Worm (Caenorhabditis elegans) whole organism, L4 larva: ENCODE data around the gene Y51A2D.21.

Experiments used
- R02D3.7 ChIP-seq: fragments of 150-350 bp; sonication (generic microtip); optimal IDR thresholded peaks from 3 replicates; lab custom pipeline; 2014; ENCODE audit warnings: missing biosample characterization, missing genetic modification characterization
- Y105C5A.15 ChIP-seq: fragments of 200-800 bp; sonication (Bioruptor generic); IDR thresholded peaks from 2 replicates; pipeline ENCODE4 v1.3.6; 2022; ENCODE audit warnings: missing genetic modification characterization, missing compliant biosample characterization
- Y48G9A.11 ChIP-seq: fragments of 200-800 bp; sonication (Bioruptor generic); IDR thresholded peaks from 2 replicates; pipeline ENCODE4 v1.3.6; 2022; ENCODE audit warnings: missing genetic modification reagents, missing genetic modification characterization, missing compliant biosample characterization
- Y5F2A.4 ChIP-seq: fragments of 200-800 bp; sonication (Bioruptor generic); optimal IDR thresholded peaks from 2 replicates; lab custom pipeline; 2018; ENCODE audit warnings: mild to moderate bottlenecking, missing genetic modification characterization, missing compliant biosample characterization
- Y75B8A.6 ChIP-seq: fragments of 200-800 bp; sonication (Bioruptor generic); IDR thresholded peaks from 2 replicates; pipeline ENCODE4 v1.3.6; 2022; ENCODE audit warnings: missing genetic modification reagents, missing genetic modification characterization, missing compliant biosample characterization
- aha-1 ChIP-seq: fragments of 150-350 bp; peaks from one replicate; lab custom pipeline; 2014; ENCODE audit warnings: missing biosample characterization, missing genetic modification characterization
- ama-1 ChIP-seq: fragments of 150-350 bp; optimal IDR thresholded peaks from 2 replicates; lab custom pipeline; 2014; ENCODE audit warnings: inconsistent platforms, mixed read lengths
- arid-1 ChIP-seq: fragments of 200-800 bp; sonication (Bioruptor generic); conservative IDR thresholded peaks from 2 replicates; pipeline ENCODE4 v1.3.6; 2022; ENCODE audit warnings: missing genetic modification reagents, missing genetic modification characterization, missing compliant biosample characterization
- attf-4 ChIP-seq: sonication (generic microtip); optimal IDR thresholded peaks from 3 replicates; lab custom pipeline; 2017; ENCODE audit warnings: missing biosample characterization, missing genetic modification characterization
- ceh-20 ChIP-seq: fragments of 200-800 bp; sonication (Bioruptor generic); IDR thresholded peaks from 2 replicates; pipeline ENCODE4 v1.3.6; 2022; ENCODE audit warnings: missing genetic modification reagents, missing genetic modification characterization, missing compliant biosample characterization
- ceh-28 ChIP-seq: fragments of 150-350 bp; optimal IDR thresholded peaks from 2 replicates; lab custom pipeline; 2014; ENCODE audit warnings: missing biosample characterization, missing genetic modification reagents, missing genetic modification characterization
- ceh-44 ChIP-seq: fragments of 200-800 bp; sonication (Bioruptor generic); IDR thresholded peaks from 2 replicates; pipeline ENCODE4 v1.3.6; 2022; ENCODE audit warnings: missing genetic modification reagents, missing genetic modification characterization, missing compliant biosample characterization
- daf-16 ChIP-seq, 3 experiments: sonication (generic microtip); optimal IDR thresholded peaks; 2 replicates each; lab custom pipeline; 2016 to 2017; ENCODE audit warnings: missing genetic modification characterization in 3 of 3, missing genetic modification reagents in 3 of 3, mild to moderate bottlenecking in 2 of 3, missing compliant biosample characterization in 2 of 3, missing biosample characterization in 1 of 3, moderate library complexity in 1 of 3
- daf-8 ChIP-seq: fragments of 200-800 bp; sonication (Bioruptor generic); IDR thresholded peaks from 2 replicates; pipeline ENCODE4 v1.3.6; 2022; ENCODE audit warnings: missing genetic modification characterization, missing compliant biosample characterization
- dmd-8 ChIP-seq: fragments of 200-800 bp; sonication (Bioruptor generic); IDR thresholded peaks from 2 replicates; pipeline ENCODE4 v1.3.6; 2022; ENCODE audit warnings: missing genetic modification characterization, missing compliant biosample characterization
- dpl-1 ChIP-seq: fragments of 150-350 bp; optimal IDR thresholded peaks from 2 replicates; lab custom pipeline; 2014; ENCODE audit warnings: missing biosample characterization, missing genetic modification reagents, missing genetic modification characterization
- duxl-1 ChIP-seq: sonication (generic microtip); optimal IDR thresholded peaks from 2 replicates; lab custom pipeline; 2016; ENCODE audit warnings: mild to moderate bottlenecking, missing genetic modification characterization, moderate library complexity, missing compliant biosample characterization; ENCODE audit not compliant: poor library complexity
- dve-1 ChIP-seq: sonication (generic microtip); optimal IDR thresholded peaks from 2 replicates; lab custom pipeline; 2017; ENCODE audit warnings: antibody characterized with exemption, mild to moderate bottlenecking, missing genetic modification characterization, missing compliant biosample characterization; ENCODE audit not compliant: insufficient read depth
- hif-1 ChIP-seq, 2 experiments: sonication (generic microtip); optimal IDR thresholded peaks; 2 replicates each; lab custom pipeline; 2016 to 2017; ENCODE audit warnings: missing compliant biosample characterization in 2 of 2, missing genetic modification characterization in 2 of 2, missing genetic modification reagents in 2 of 2, missing genotype in 2 of 2, mild to moderate bottlenecking in 1 of 2
- hlh-11 ChIP-seq: fragments of 200-800 bp; sonication (Bioruptor generic); optimal IDR thresholded peaks from 2 replicates; lab custom pipeline; 2018; ENCODE audit warnings: mild to moderate bottlenecking, missing genetic modification characterization, missing compliant biosample characterization
- hlh-30 ChIP-seq: sonication (generic microtip); optimal IDR thresholded peaks from 2 replicates; lab custom pipeline; 2017; ENCODE audit warnings: antibody characterized with exemption, mild to moderate bottlenecking, missing genetic modification characterization, missing compliant biosample characterization; ENCODE audit not compliant: insufficient read depth
- lin-13 ChIP-seq: fragments of 150-350 bp; optimal IDR thresholded peaks from 2 replicates; lab custom pipeline; 2014; ENCODE audit warnings: missing biosample characterization, missing genetic modification reagents, missing genetic modification characterization
- lin-38 ChIP-seq: fragments of 200-800 bp; sonication (Bioruptor generic); IDR thresholded peaks from 2 replicates; pipeline ENCODE4 v1.3.6; 2022; ENCODE audit warnings: missing genetic modification reagents, missing genetic modification characterization, missing compliant biosample characterization
- lsy-2 ChIP-seq, 2 experiments: fragments of 150-350 bp in 1 of 2; sonication (generic microtip) in 1 of 2; optimal IDR thresholded peaks; 2 replicates each; lab custom pipeline; 2014 to 2017; ENCODE audit warnings: missing biosample characterization in 2 of 2, missing genetic modification characterization in 2 of 2
- madf-5 ChIP-seq, 2 experiments: fragments of 200-800 bp; sonication (Bioruptor generic); IDR thresholded peaks; 2 replicates each; pipeline ENCODE4 v1.3.6; 2022; ENCODE audit warnings: missing compliant biosample characterization in 2 of 2, missing genetic modification characterization in 2 of 2
- mep-1 ChIP-seq: fragments of 150-350 bp; sonication (generic microtip); optimal IDR thresholded peaks from 3 replicates; lab custom pipeline; 2014; ENCODE audit warnings: missing biosample characterization, missing genetic modification characterization
- mes-2 ChIP-seq: sonication (generic microtip); optimal IDR thresholded peaks from 2 replicates; lab custom pipeline; 2016; ENCODE audit warnings: missing genotype, mild to moderate bottlenecking, missing genetic modification characterization, missing compliant biosample characterization; ENCODE audit not compliant: poor library complexity, severe bottlenecking
- nhr-10 ChIP-seq: fragments of 150-350 bp; optimal IDR thresholded peaks from 2 replicates; lab custom pipeline; 2014; ENCODE audit warnings: missing biosample characterization, missing genetic modification characterization
- nhr-11 ChIP-seq: fragments of 150-350 bp; optimal IDR thresholded peaks from 2 replicates; lab custom pipeline; 2014; ENCODE audit warnings: missing biosample characterization, missing genetic modification characterization
- nhr-237 ChIP-seq: sonication (generic microtip); optimal IDR thresholded peaks from 2 replicates; lab custom pipeline; 2017; ENCODE audit warnings: missing biosample characterization, missing genetic modification characterization
- nhr-25 ChIP-seq: sonication (generic microtip); optimal IDR thresholded peaks from 2 replicates; lab custom pipeline; 2017; ENCODE audit warnings: missing genetic modification characterization, mild to moderate bottlenecking, missing compliant biosample characterization, antibody characterized with exemption, moderate library complexity, borderline replicate concordance; ENCODE audit not compliant: insufficient read depth
- nhr-28 ChIP-seq: fragments of 150-350 bp; optimal IDR thresholded peaks from 2 replicates; lab custom pipeline; 2014; ENCODE audit warnings: missing biosample characterization, missing genetic modification characterization
- pqm-1 ChIP-seq: sonication (generic microtip); optimal IDR thresholded peaks from 2 replicates; lab custom pipeline; 2017; ENCODE audit warnings: missing biosample characterization, missing genetic modification characterization
- rbr-2 ChIP-seq: sonication (generic microtip); optimal IDR thresholded peaks from 2 replicates; lab custom pipeline; 2016; ENCODE audit warnings: missing genotype, missing genetic modification characterization, missing compliant biosample characterization
- zag-1 ChIP-seq: fragments of 150-350 bp; optimal IDR thresholded peaks from 2 replicates; lab custom pipeline; 2014; ENCODE audit warnings: missing biosample characterization, missing genetic modification characterization
- zfp-2 ChIP-seq: sonication (generic microtip); optimal IDR thresholded peaks from 2 replicates; lab custom pipeline; 2016; ENCODE audit warnings: mild to moderate bottlenecking, missing genetic modification characterization, missing compliant biosample characterization
- zfp-3 ChIP-seq: fragments of 200-800 bp; sonication (Bioruptor generic); conservative IDR thresholded peaks from 2 replicates; pipeline ENCODE4 v1.3.6; 2022; ENCODE audit warnings: missing genetic modification reagents, missing genetic modification characterization, missing compliant biosample characterization

Gene Y51A2D.21

DNA sequence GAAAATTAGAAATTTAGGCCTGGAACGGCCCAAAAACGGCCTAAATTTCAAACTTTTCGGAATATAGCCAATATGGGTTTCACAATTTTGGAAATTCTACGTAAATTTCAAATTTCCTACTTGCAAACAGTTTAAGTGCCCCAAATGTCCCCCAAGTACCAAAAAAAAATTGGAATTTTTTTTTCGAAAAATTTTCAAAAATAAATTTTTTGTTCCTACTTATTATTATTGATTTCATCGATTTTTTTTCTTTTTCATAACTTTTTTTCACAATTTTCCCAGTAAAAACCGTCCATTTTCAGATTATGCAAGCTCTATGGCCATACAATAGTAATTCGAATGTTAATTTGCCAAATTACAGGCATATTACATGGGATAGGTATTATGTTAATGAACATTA, at the start of gene Y51A2D.21:
Y51A2D.21 (plus strand) TSS at position 301 of the 400 bp plus-strand sequence.
- TF ChIP-seq nhr-10 (tag; lab: Kevin White, UChicago) (no peak), lsy-2 (tag; optimal IDR thresholded peaks at IDR 0.05; lab: Kevin White, UChicago) (no peak), ceh-28 (tag; lab: Kevin White, UChicago) (no peak), R02D3.7 (tag; lab: Kevin White, UChicago) (no peak)
- TF ChIP-seq, all 104 proteins: peak for 0

DNA sequence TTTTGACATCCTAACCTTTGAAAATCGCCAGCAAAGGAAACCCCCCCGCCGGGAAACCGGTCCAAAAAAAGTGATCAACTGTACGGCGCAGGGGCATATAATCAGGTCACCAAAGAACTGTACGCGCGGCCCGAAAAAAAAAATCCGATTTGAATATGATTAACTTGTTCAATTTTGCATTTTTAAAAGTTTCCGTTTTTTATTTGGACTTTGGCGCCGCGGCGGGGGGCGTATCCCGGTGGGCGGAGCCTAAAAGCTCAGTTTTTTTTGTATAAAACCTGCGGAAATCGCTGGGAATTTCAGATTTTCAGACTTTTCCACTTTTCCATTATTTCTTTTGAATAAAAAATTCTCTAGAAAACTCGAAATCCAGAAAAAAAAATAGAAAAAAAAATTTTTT, 47.2 kb upstream of the Y51A2D.21 start, which contains the start of gene hmit-1.2:
hmit-1.2 (plus strand) TSS at position 301 of the 400 bp plus-strand sequence.
- TF ChIP-seq pqm-1 (tag; lab: Kevin White, UChicago) (no peak), hlh-11 (tag; lab: Kevin White, UChicago) (no peak), Y105C5A.15 (no peak), nhr-237 (no peak), hlh-30 (tag; lab: Kevin White, UChicago) (no peak), zag-1 (tag; lab: Kevin White, UChicago) (no peak), arid-1 (GFP tag; lab: Robert Waterston, UW) (no peak), ama-1 (lab: Kevin White, UChicago) (no peak), Y75B8A.6 (GFP tag; lab: Robert Waterston, UW) (no peak), madf-5 (GFP tag; IDR thresholded peaks at IDR 0.05; lab: Robert Waterston, UW) (no peak), dmd-8 (no peak)

DNA sequence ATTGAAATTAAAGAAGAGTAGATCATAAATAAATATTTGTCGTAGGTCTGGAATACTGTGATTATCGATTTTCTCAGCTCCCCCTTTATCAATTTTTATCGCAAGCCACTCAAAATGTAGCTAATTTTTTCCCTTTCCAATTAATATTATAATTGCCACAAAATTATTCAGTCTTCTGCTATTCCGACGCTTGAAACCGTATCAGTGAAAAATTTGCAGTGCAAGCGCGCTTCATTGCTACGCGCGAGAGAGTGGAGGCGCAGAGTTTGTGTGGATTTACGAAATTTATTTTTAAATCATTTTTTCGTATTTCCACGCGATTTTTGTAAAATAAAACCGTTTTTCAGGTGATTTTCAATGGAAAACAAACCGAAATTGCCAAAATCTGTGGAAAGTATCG, 38.0 kb upstream of the Y51A2D.21 start, which contains the start of gene ints-5:
ints-5 (plus strand) TSS at position 348 of the 400 bp plus-strand sequence.
- TF ChIP-seq lin-13 (peak; percentile 62), dmd-8 (no peak), hif-1 (tag; optimal IDR thresholded peaks at IDR 0.05; lab: Kevin White, UChicago) (no peak), nhr-237 (no peak), lsy-2 (tag; optimal IDR thresholded peaks at IDR 0.05; lab: Kevin White, UChicago) (peak in 1 of 2 experiments; percentile 68), lin-38 (GFP tag; lab: Robert Waterston, UW) (peak; percentile 96), daf-8 (GFP tag; lab: Robert Waterston, UW) (no peak), dve-1 (tag; lab: Kevin White, UChicago) (peak; percentile 4), nhr-25 (tag; lab: Kevin White, UChicago) (no peak), nhr-28 (tag; lab: Kevin White, UChicago) (peak; percentile 32), dpl-1 (peak; percentile 55), mes-2 (peak; percentile 61), hlh-11 (tag; lab: Kevin White, UChicago) (peak; percentile 10), daf-16 (GFP tag; optimal IDR thresholded peaks at IDR 0.05; lab: Kevin White, UChicago) (no peak), daf-16 (tag; optimal IDR thresholded peaks at IDR 0.05; lab: Kevin White, UChicago) (peak; percentile 11), nhr-11 (tag; lab: Kevin White, UChicago) (no peak), hlh-30 (tag; lab: Kevin White, UChicago) (peak; percentile 12), ceh-44 (GFP tag; lab: Robert Waterston, UW) (no peak), R02D3.7 (tag; lab: Kevin White, UChicago) (peak; percentile 55), zfp-2 (tag; lab: Kevin White, UChicago) (no peak), Y5F2A.4 (GFP tag; lab: Kevin White, UChicago) (no peak), zfp-3 (GFP tag; lab: Robert Waterston, UW) (no peak), mep-1 (tag; lab: Kevin White, UChicago) (no peak), duxl-1 (tag; lab: Kevin White, UChicago) (no peak), aha-1 (tag; lab: Kevin White, UChicago) (peak; percentile 79)

DNA sequence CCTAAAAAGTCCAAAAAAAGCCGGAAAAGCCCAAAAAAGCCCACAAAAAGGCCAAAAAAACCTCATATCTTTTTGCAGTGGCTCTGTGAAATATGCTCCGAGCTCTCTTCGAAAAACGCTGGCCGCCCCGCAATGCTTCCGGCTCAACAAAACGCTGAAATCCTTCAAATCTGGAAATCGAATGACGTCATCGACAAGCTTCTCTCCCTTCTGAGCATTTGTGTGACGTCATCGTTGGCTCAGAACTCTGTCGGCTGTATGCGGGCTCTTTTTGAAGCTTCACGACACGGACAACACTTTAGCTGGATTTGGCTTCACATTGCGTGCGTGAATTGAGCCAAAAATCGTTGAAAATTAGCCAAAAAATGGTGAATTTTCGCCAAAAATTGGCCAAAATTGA, 35.6 kb upstream of the Y51A2D.21 start:
- TF ChIP-seq rbr-2 = no peak
- no peak for TF ChIP-seq nhr-237
- TF ChIP-seq R02D3.7 (tag; lab: Kevin White, UChicago) = no peak
- no peak for TF ChIP-seq Y75B8A.6 (GFP tag; lab: Robert Waterston, UW)
- no peak for TF ChIP-seq ceh-20 (GFP tag; lab: Robert Waterston, UW)
- TF ChIP-seq Y48G9A.11 (GFP tag; lab: Robert Waterston, UW) = no peak
- no peak for TF ChIP-seq hlh-30 (tag; lab: Kevin White, UChicago)
- no peak for TF ChIP-seq attf-4
- no peak for TF ChIP-seq nhr-25 (tag; lab: Kevin White, UChicago)
